Fruit fly (Drosophila melanogaster): ENCODE data around the gene Rsph9.

Gene Rsph9

dm6 chr2L:17384331-17385220 lies 27.9 kb downstream of the Rsph9 start, which contains the start of gene CLIP-190 (continued):
- no peak for TF ChIP-seq CG17829 (tag; optimal IDR thresholded peaks at IDR 0.05)
- TF ChIP-seq ab (GFP tag; optimal IDR thresholded peaks at IDR 0.05), result no peak
- no peak for TF ChIP-seq gro (GFP tag; optimal IDR thresholded peaks at IDR 0.05)
- no peak for TF ChIP-seq BtbVII (GFP tag; optimal IDR thresholded peaks at IDR 0.05)
- peak; percentile 85 for TF ChIP-seq CG6791 (GFP tag; IDR thresholded peaks at IDR 0.05; ENCODE audit: partially characterized antibody)
- peak; percentile 28 for TF ChIP-seq mam (GFP tag; optimal IDR thresholded peaks at IDR 0.05)
- no peak for TF ChIP-seq caup (GFP tag; optimal IDR thresholded peaks at IDR 0.05; ENCODE audit: severe bottlenecking)
- TF ChIP-seq CG8089 (GFP tag; optimal IDR thresholded peaks at IDR 0.05), result no peak
- TF ChIP-seq klu (GFP tag; IDR thresholded peaks at IDR 0.05), result no peak
- peak; percentile 53 for TF ChIP-seq CG1603 (tag; optimal IDR thresholded peaks at IDR 0.05)
- no peak for TF ChIP-seq CG10543 (GFP tag; optimal IDR thresholded peaks at IDR 0.05)
- no peak for TF ChIP-seq CG9215 (GFP tag; IDR thresholded peaks at IDR 0.05)
- peak; percentile 14 for TF ChIP-seq grn (GFP tag; optimal IDR thresholded peaks at IDR 0.05)
- TF ChIP-seq Xbp1 (GFP tag; optimal IDR thresholded peaks at IDR 0.05), result peak; percentile 30
- 0 out of 3 replicates have a peak, but pooled peaks have one; percentile 24 for TF ChIP-seq ken (GFP tag; IDR thresholded peaks at IDR 0.05)
- TF ChIP-seq cg (GFP tag; optimal IDR thresholded peaks at IDR 0.05), result peak; percentile 62
- TF ChIP-seq CG11456 (GFP tag; IDR thresholded peaks at IDR 0.05), result 0 out of 3 replicates have a peak, but pooled peaks have one; percentile 62
- TF ChIP-seq Hr78 (GFP tag; optimal IDR thresholded peaks at IDR 0.05), result no peak
- TF ChIP-seq Trl (optimal IDR thresholded peaks at IDR 0.05), result no peak
- peak; percentile 9 for TF ChIP-seq Trl (GFP tag; optimal IDR thresholded peaks at IDR 0.05)
- peak; percentile 38 for TF ChIP-seq MESR4 (GFP tag; optimal IDR thresholded peaks at IDR 0.05)
- no peak for TF ChIP-seq az2 (GFP tag; optimal IDR thresholded peaks at IDR 0.05)
- TF ChIP-seq tio (GFP tag; optimal IDR thresholded peaks at IDR 0.05), result no peak
- peak; percentile 28 for TF ChIP-seq nerfin-2 (GFP tag; IDR thresholded peaks at IDR 0.05; ENCODE audit: partially characterized antibody)
- no peak for TF ChIP-seq esg (GFP tag; conservative IDR thresholded peaks at IDR 0.05)
- no peak for TF ChIP-seq gem (tag; optimal IDR thresholded peaks at IDR 0.05)
- TF ChIP-seq CG32532 (GFP tag; IDR thresholded peaks at IDR 0.05), result peak; percentile 39; the same call in 1 of the 2 replicates
- TF ChIP-seq Hsf (GFP tag; optimal IDR thresholded peaks at IDR 0.05), result peak; percentile 25
- 0 out of 2 replicates have a peak, but pooled peaks have one; percentile 32 for TF ChIP-seq rib (GFP tag; IDR thresholded peaks at IDR 0.05)
- TF ChIP-seq dm (GFP tag; optimal IDR thresholded peaks at IDR 0.05), result peak; percentile 3
- peak; percentile 44; the same call in 1 of the 4 replicates for TF ChIP-seq Gug (GFP tag; IDR thresholded peaks at IDR 0.05)
- TF ChIP-seq CG4617 (GFP tag; optimal IDR thresholded peaks at IDR 0.05; ENCODE audit: borderline replicate concordance), result peak; percentile 71
- peak; percentile 70 for TF ChIP-seq knrl (GFP tag; IDR thresholded peaks at IDR 0.05; ENCODE audit: partially characterized antibody)
- no peak for TF ChIP-seq CG32772 (GFP tag; IDR thresholded peaks at IDR 0.05)
- TF ChIP-seq ro (GFP tag; IDR thresholded peaks at IDR 0.05), result no peak
- TF ChIP-seq ewg (GFP tag; optimal IDR thresholded peaks at IDR 0.05), result no peak
- peak; percentile 66 for TF ChIP-seq Rfx (GFP tag; IDR thresholded peaks at IDR 0.05)
- TF ChIP-seq Hr3 (GFP tag; optimal IDR thresholded peaks at IDR 0.05), result no peak
- no peak for TF ChIP-seq CG13123 (GFP tag; optimal IDR thresholded peaks at IDR 0.05)
- peak; percentile 83 for TF ChIP-seq gfzf (GFP tag; optimal IDR thresholded peaks at IDR 0.05)
- TF ChIP-seq CG4707 (GFP tag; optimal IDR thresholded peaks at IDR 0.05), result no peak
- no peak for TF ChIP-seq ttk (GFP tag; IDR thresholded peaks at IDR 0.05)
- TF ChIP-seq Dad (GFP tag; optimal IDR thresholded peaks at IDR 0.05), result no peak
- no peak for TF ChIP-seq br (optimal IDR thresholded peaks at IDR 0.05)
- peak; percentile 89 for TF ChIP-seq Aef1 (GFP tag; IDR thresholded peaks at IDR 0.05)
- no peak for TF ChIP-seq CG15479 (GFP tag; optimal IDR thresholded peaks at IDR 0.05)
- TF ChIP-seq CG8944 (GFP tag; optimal IDR thresholded peaks at IDR 0.05), result peak; percentile 25
- no peak for TF ChIP-seq YL-1 (GFP tag; optimal IDR thresholded peaks at IDR 0.05)
- no peak for TF ChIP-seq pb (GFP tag; optimal IDR thresholded peaks at IDR 0.05)
